Fruit fly (Drosophila melanogaster) whole organism, embryonic: ENCODE measurements around the gene timeout.
A peak's percentile ranks its signal among the peaks of the same experiment; 100 is the strongest.

Experiments
- Aef1 ChIP-seq: fragments of 200-800 bp; sonication (Bioruptor generic); IDR thresholded peaks from 3 replicates; pipeline ENCODE4 v1.3.6; 2022; ENCODE audit warnings: missing biosample characterization, missing genetic modification characterization
- C15 ChIP-seq: fragments of 200-800 bp; sonication (Bioruptor generic); IDR thresholded peaks from 3 replicates; pipeline ENCODE4 v1.3.6; 2022; ENCODE audit warnings: missing biosample characterization, missing genetic modification characterization
- CG10209 ChIP-seq: fragments of 200-800 bp; sonication (Bioruptor generic); optimal IDR thresholded peaks from 3 replicates; lab custom pipeline; 2017; ENCODE audit warnings: missing biosample characterization, mild to moderate bottlenecking, missing genetic modification characterization, missing genetic modification reagents
- CG10654 ChIP-seq: fragments of 200-800 bp; sonication (Bioruptor generic); optimal IDR thresholded peaks from 2 replicates; lab custom pipeline; 2016; ENCODE audit warnings: missing biosample characterization, missing genetic modification characterization
- CG11085 ChIP-seq: fragments of 200-800 bp; sonication (Bioruptor generic); IDR thresholded peaks from 2 replicates; pipeline ENCODE4 v1.3.6; 2022; ENCODE audit warnings: missing biosample characterization, missing genetic modification characterization
- CG11695 ChIP-seq: fragments of 200-800 bp; sonication (Bioruptor generic); IDR thresholded peaks from 3 replicates; pipeline ENCODE4 v1.3.6; 2022; ENCODE audit warnings: missing biosample characterization, missing genetic modification characterization
- CG15269 ChIP-seq: fragments of 200-800 bp; sonication (Bioruptor generic); optimal IDR thresholded peaks from 2 replicates; lab custom pipeline; 2018; ENCODE audit warnings: missing biosample characterization, mild to moderate bottlenecking, missing genetic modification characterization, moderate library complexity
- CG2199 ChIP-seq: fragments of 200-800 bp; sonication (Bioruptor generic); IDR thresholded peaks from 3 replicates; pipeline ENCODE4 v1.3.6; 2022; ENCODE audit warnings: missing biosample characterization, missing genetic modification characterization
- CG2889 ChIP-seq: fragments of 200-800 bp; sonication (Bioruptor generic); IDR thresholded peaks from 3 replicates; pipeline ENCODE4 v1.3.6; 2022; ENCODE audit warnings: missing biosample characterization, missing genetic modification characterization
- CG30431 ChIP-seq: fragments of 200-800 bp; sonication (Bioruptor generic); optimal IDR thresholded peaks from 2 replicates; lab custom pipeline; 2017; ENCODE audit warnings: missing biosample characterization, missing genetic modification characterization
- CG4820 ChIP-seq: fragments of 200-800 bp; sonication (Bioruptor generic); optimal IDR thresholded peaks from 3 replicates; lab custom pipeline; 2016; ENCODE audit warnings: missing biosample characterization, missing genetic modification characterization
- CG4854 ChIP-seq: fragments of 200-800 bp; sonication (Bioruptor generic); optimal IDR thresholded peaks from 2 replicates; lab custom pipeline; 2016; ENCODE audit warnings: missing biosample characterization, missing genetic modification characterization, inconsistent platforms
- CG5953 ChIP-seq: fragments of 200-800 bp; sonication (Bioruptor generic); IDR thresholded peaks from 2 replicates; pipeline ENCODE4 v1.3.6; 2022; ENCODE audit warnings: missing biosample characterization, missing genetic modification characterization
- CG6654 ChIP-seq: fragments of 200-800 bp; sonication (Bioruptor generic); optimal IDR thresholded peaks from 2 replicates; lab custom pipeline; 2017; ENCODE audit warnings: missing biosample characterization, mild to moderate bottlenecking, missing genetic modification characterization
- CG6765 ChIP-seq: fragments of 200-800 bp; sonication (Bioruptor generic); optimal IDR thresholded peaks from 3 replicates; lab custom pipeline; 2017; ENCODE audit warnings: missing biosample characterization, mild to moderate bottlenecking, missing genetic modification characterization
- CG6854 ChIP-seq: fragments of 200-800 bp; sonication (Bioruptor generic); optimal IDR thresholded peaks from 3 replicates; lab custom pipeline; 2017; ENCODE audit warnings: missing biosample characterization, mild to moderate bottlenecking, missing genetic modification characterization
- CG8359 ChIP-seq: fragments of 200-800 bp; sonication (Bioruptor generic); optimal IDR thresholded peaks from 2 replicates; lab custom pipeline; 2017; ENCODE audit warnings: missing biosample characterization, mild to moderate bottlenecking, missing genetic modification characterization, borderline replicate concordance
- CG9932 ChIP-seq: fragments of 200-800 bp; sonication (Bioruptor generic); IDR thresholded peaks from 2 replicates; pipeline ENCODE4 v1.3.6; 2022; ENCODE audit warnings: missing biosample characterization, missing genetic modification characterization
- HHEX ChIP-seq: fragments of 200-800 bp; sonication (Bioruptor generic); optimal IDR thresholded peaks from 3 replicates; lab custom pipeline; 2017; ENCODE audit warnings: missing biosample characterization, mild to moderate bottlenecking, missing genetic modification characterization, missing genetic modification reagents
- Hmx ChIP-seq: fragments of 200-800 bp; sonication (Bioruptor generic); optimal IDR thresholded peaks from 2 replicates; lab custom pipeline; 2016; ENCODE audit warnings: missing biosample characterization, missing genetic modification characterization
- Pdp1 ChIP-seq, 2 experiments: fragments of 200-800 bp; sonication (Bioruptor generic); optimal IDR thresholded peaks; 3 replicates each; lab custom pipeline; 2016; ENCODE audit warnings: missing biosample characterization in 2 of 2, missing genetic modification characterization in 2 of 2, mild to moderate bottlenecking in 1 of 2, moderate library complexity in 1 of 2
- Poxn ChIP-seq: fragments of 200-800 bp; sonication (Bioruptor generic); IDR thresholded peaks from 2 replicates; pipeline ENCODE4 v1.3.6; 2022; ENCODE audit warnings: missing biosample characterization, missing genetic modification characterization
- Rx ChIP-seq: fragments of 200-800 bp; sonication (Bioruptor generic); IDR thresholded peaks from 2 replicates; pipeline ENCODE4 v1.3.6; 2022; ENCODE audit warnings: missing biosample characterization, missing genetic modification characterization
- Scr ChIP-seq: fragments of 200-800 bp; sonication (Bioruptor generic); IDR thresholded peaks from 2 replicates; pipeline ENCODE4 v1.3.6; 2022; ENCODE audit warnings: missing biosample characterization, missing genetic modification characterization; ENCODE audit not compliant: partially characterized antibody
- aop ChIP-seq: fragments of 200-800 bp; sonication (Bioruptor generic); IDR thresholded peaks from 2 replicates; pipeline ENCODE4 v1.3.6; 2022; ENCODE audit warnings: missing biosample characterization, missing genetic modification characterization
- ato ChIP-seq: fragments of 200-800 bp; sonication (Bioruptor generic); IDR thresholded peaks from 2 replicates; pipeline ENCODE4 v1.3.6; 2022; ENCODE audit warnings: missing biosample characterization, missing genetic modification characterization; ENCODE audit not compliant: partially characterized antibody
- az2 ChIP-seq: fragments of 200-800 bp; sonication (Bioruptor generic); optimal IDR thresholded peaks from 3 replicates; lab custom pipeline; 2016; ENCODE audit warnings: missing biosample characterization, missing genetic modification characterization
- ci ChIP-seq: fragments of 200-800 bp; sonication (Bioruptor generic); IDR thresholded peaks from 3 replicates; pipeline ENCODE4 v1.3.6; 2022; ENCODE audit warnings: missing biosample characterization, missing genetic modification characterization
- corto ChIP-seq: fragments of 200-800 bp; sonication (Bioruptor generic); optimal IDR thresholded peaks from 2 replicates; lab custom pipeline; 2016; ENCODE audit warnings: missing biosample characterization, mild to moderate bottlenecking, missing genetic modification characterization, moderate library complexity
- disco-r ChIP-seq: fragments of 200-800 bp; sonication (Bioruptor generic); optimal IDR thresholded peaks from 2 replicates; lab custom pipeline; 2016; ENCODE audit warnings: missing biosample characterization, missing genetic modification characterization
- dmrt11E ChIP-seq: fragments of 200-800 bp; sonication (Bioruptor generic); optimal IDR thresholded peaks from 3 replicates; lab custom pipeline; 2018; ENCODE audit warnings: missing biosample characterization, mild to moderate bottlenecking, missing genetic modification characterization, moderate library complexity
- emc ChIP-seq: fragments of 200-800 bp; sonication (Bioruptor generic); optimal IDR thresholded peaks from 2 replicates; lab custom pipeline; 2016; ENCODE audit warnings: missing biosample characterization, missing genetic modification characterization
- eyg ChIP-seq: fragments of 200-800 bp; sonication (Bioruptor generic); optimal IDR thresholded peaks from 3 replicates; lab custom pipeline; 2016; ENCODE audit warnings: missing biosample characterization, missing genetic modification characterization
- fd3F ChIP-seq: fragments of 200-800 bp; sonication (Bioruptor generic); optimal IDR thresholded peaks from 2 replicates; lab custom pipeline; 2018; ENCODE audit warnings: missing biosample characterization, mild to moderate bottlenecking, missing genetic modification characterization, moderate library complexity
- fd96Cb ChIP-seq: fragments of 200-800 bp; sonication (Bioruptor generic); optimal IDR thresholded peaks from 2 replicates; lab custom pipeline; 2018; ENCODE audit warnings: missing biosample characterization, mild to moderate bottlenecking, missing genetic modification characterization, moderate library complexity
- gcm2 ChIP-seq: fragments of 200-800 bp; sonication (Bioruptor generic); optimal IDR thresholded peaks from 2 replicates; lab custom pipeline; 2016; ENCODE audit warnings: missing biosample characterization, missing genetic modification characterization
- grau ChIP-seq: fragments of 200-800 bp; optimal IDR thresholded peaks from 3 replicates; lab custom pipeline; 2019; ENCODE audit warnings: missing biosample characterization, mild to moderate bottlenecking, missing genetic modification characterization, moderate library complexity
- jumu ChIP-seq: fragments of 200-800 bp; sonication (Bioruptor generic); optimal IDR thresholded peaks from 3 replicates; lab custom pipeline; 2016; ENCODE audit warnings: missing biosample characterization, missing genetic modification characterization
- kah ChIP-seq: fragments of 200-800 bp; sonication (Bioruptor generic); optimal IDR thresholded peaks from 2 replicates; lab custom pipeline; 2018; ENCODE audit warnings: missing biosample characterization, mild to moderate bottlenecking, missing genetic modification characterization
- lilli ChIP-seq: fragments of 200-800 bp; sonication (Bioruptor generic); optimal IDR thresholded peaks from 3 replicates; lab custom pipeline; 2016; ENCODE audit warnings: missing biosample characterization, missing genetic modification characterization
- mld ChIP-seq: fragments of 200-800 bp; sonication (Bioruptor generic); IDR thresholded peaks from 3 replicates; pipeline ENCODE4 v1.3.6; 2022; ENCODE audit warnings: missing biosample characterization, missing genetic modification characterization; ENCODE audit not compliant: partially characterized antibody
- nom ChIP-seq: fragments of 200-800 bp; sonication (Bioruptor generic); optimal IDR thresholded peaks from 2 replicates; lab custom pipeline; 2017; ENCODE audit warnings: missing biosample characterization, missing genetic modification characterization, mild to moderate bottlenecking, moderate library complexity, missing genetic modification reagents
- org-1 ChIP-seq: fragments of 200-800 bp; sonication (Bioruptor generic); optimal IDR thresholded peaks from 2 replicates; lab custom pipeline; 2017; ENCODE audit warnings: missing biosample characterization, missing genetic modification characterization
- otp ChIP-seq: fragments of 200-800 bp; sonication (Bioruptor generic); IDR thresholded peaks from 3 replicates; pipeline ENCODE4, ENCODE4 v1.3.6; 2022; ENCODE audit warnings: missing biosample characterization, missing genetic modification characterization
- pan ChIP-seq, 4 experiments: fragments of >200 bp in 3 of 4; fragments of 200-800 bp in 1 of 4; sonication (Bioruptor generic) in 1 of 4; optimal IDR thresholded peaks in 3 of 4; IDR thresholded peaks in 1 of 4; 2 replicates each; pipeline versions ENCODE4 v1.3.6 to Lab custom; 2017 to 2022; ENCODE audit warnings: missing biosample characterization in 2 of 4, missing genetic modification characterization in 2 of 4, mixed read lengths in 1 of 4
- psq ChIP-seq: fragments of 200-800 bp; sonication (Bioruptor generic); optimal IDR thresholded peaks from 2 replicates; lab custom pipeline; 2017; ENCODE audit warnings: missing biosample characterization, missing genetic modification characterization
- sens ChIP-seq: fragments of 200-800 bp; sonication (Bioruptor generic); peaks from one replicate; lab custom pipeline; 2016; ENCODE audit warnings: missing biosample characterization, missing genetic modification characterization
- toy ChIP-seq: fragments of 200-800 bp; sonication (Bioruptor generic); IDR thresholded peaks from 2 replicates; pipeline ENCODE4 v1.3.6; 2022; ENCODE audit warnings: missing biosample characterization, missing genetic modification characterization
- trh ChIP-seq: fragments of 200-800 bp; sonication (Bioruptor generic); optimal IDR thresholded peaks from 2 replicates; lab custom pipeline; 2016; ENCODE audit warnings: missing biosample characterization, missing genetic modification characterization
- wdn ChIP-seq: fragments of 200-800 bp; sonication (Bioruptor generic); IDR thresholded peaks from 2 replicates; pipeline ENCODE4 v1.3.6; 2022; ENCODE audit warnings: missing biosample characterization, missing genetic modification characterization

The timeout gene

DNA sequence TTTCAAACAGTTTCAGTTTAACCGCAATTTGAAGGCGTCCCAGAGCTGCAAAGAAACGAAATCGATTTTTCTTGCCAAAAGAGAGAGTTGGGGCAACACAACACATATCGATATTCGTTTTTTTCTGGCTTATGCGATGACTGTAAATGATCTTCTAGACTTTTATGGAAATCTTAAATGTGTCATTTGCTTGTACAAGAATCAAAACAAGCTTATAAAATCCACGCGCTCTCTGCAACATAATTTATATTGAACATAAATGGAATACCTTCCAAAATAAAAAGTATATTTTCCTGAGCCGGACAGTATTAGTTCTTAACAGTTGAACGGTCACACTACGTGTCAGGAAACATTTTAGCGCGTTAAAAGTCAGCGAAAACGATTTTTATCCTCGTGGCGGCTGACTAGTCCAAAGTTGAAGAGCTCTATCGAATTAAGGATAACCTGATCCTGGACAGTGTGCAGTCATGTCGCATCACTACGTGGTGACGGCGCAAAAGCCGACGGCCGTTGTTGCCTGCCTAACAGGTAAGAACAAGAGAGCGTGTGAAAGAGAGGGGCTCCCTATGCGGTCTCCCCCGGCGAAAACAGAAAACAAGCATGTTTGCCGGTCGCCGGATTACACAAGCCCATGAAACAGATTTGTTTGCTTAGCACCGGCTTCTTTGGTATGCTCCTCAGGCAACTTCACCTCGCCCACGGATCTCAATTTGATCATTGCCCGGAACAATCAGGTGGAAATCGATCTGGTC, 36.3 kb upstream of the timeout start, which contains the start of gene pic (continued):
- TF ChIP-seq Poxn (GFP tag; lab: Robert Waterston, UW) (no peak), psq (GFP tag; lab: Kevin White, UChicago) (no peak), trh (GFP tag; lab: Kevin White, UChicago) (no peak), Aef1 (GFP tag; lab: Robert Waterston, UW) (no peak), emc (no peak), HHEX (GFP tag; lab: Kevin White, UChicago) (no peak), CG15269 (tag; lab: Kevin White, UChicago) (no peak), sens (GFP tag; lab: Kevin White, UChicago) (peak; percentile 74), Pdp1 (GFP tag; optimal IDR thresholded peaks at IDR 0.05; lab: Kevin White, UChicago) (peak in 1 of 2 experiments; percentile 89), CG4854 (GFP tag; lab: Kevin White, UChicago) (no peak), Scr (peak; percentile 87), CG30431 (GFP tag; lab: Kevin White, UChicago) (no peak), Rx (GFP tag; lab: Robert Waterston, UW) (no peak), CG11695 (GFP tag; lab: Robert Waterston, UW) (no peak), gcm2 (GFP tag; lab: Kevin White, UChicago) (no peak), wdn (GFP tag; lab: Robert Waterston, UW) (no peak), mld (GFP tag; lab: Robert Waterston, UW) (0 out of 3 replicates have a peak, but pooled peaks have one; percentile 12), CG6654 (GFP tag; lab: Kevin White, UChicago) (no peak), lilli (GFP tag; lab: Kevin White, UChicago) (no peak), toy (GFP tag; lab: Robert Waterston, UW) (no peak), CG6854 (GFP tag; lab: Kevin White, UChicago) (no peak), aop (GFP tag; lab: Robert Waterston, UW) (no peak), pan (optimal IDR thresholded peaks at IDR 0.05; lab: Kevin White, UChicago) (no peak), pan (GFP tag; optimal IDR thresholded peaks at IDR 0.05 in 1 of 2, IDR thresholded peaks at IDR 0.05 in 1 of 2) (no peak), nom (GFP tag; lab: Kevin White, UChicago) (no peak), kah (GFP tag; lab: Kevin White, UChicago) (no peak), Hmx (GFP tag; lab: Kevin White, UChicago) (no peak), CG6765 (GFP tag; lab: Kevin White, UChicago) (no peak), CG2199 (GFP tag; lab: Robert Waterston, UW) (no peak), ci (no peak), eyg (GFP tag; lab: Kevin White, UChicago) (peak; percentile 26), C15 (GFP tag; lab: Robert Waterston, UW) (no peak), otp (GFP tag; lab: Robert Waterston, UW) (no peak), CG8359 (GFP tag; lab: Kevin White, UChicago) (no peak), disco-r (GFP tag; lab: Kevin White, UChicago) (no peak), az2 (GFP tag; lab: Kevin White, UChicago) (no peak), fd3F (GFP tag; lab: Kevin White, UChicago) (no peak), ato (GFP tag; lab: Robert Waterston, UW) (peak; percentile 62), corto (GFP tag; lab: Kevin White, UChicago) (no peak), CG5953 (GFP tag; lab: Robert Waterston, UW) (no peak), jumu (peak; percentile 21), CG10209 (GFP tag; lab: Kevin White, UChicago) (no peak), CG11085 (no peak), grau (tag; lab: Kevin White, UChicago) (no peak), fd96Cb (tag; lab: Kevin White, UChicago) (no peak), CG9932 (no peak), dmrt11E (tag; lab: Kevin White, UChicago) (peak; percentile 11), CG2889 (no peak), org-1 (GFP tag; lab: Kevin White, UChicago) (no peak), CG10654 (GFP tag; lab: Kevin White, UChicago) (no peak), CG4820 (no peak)
